Worm (Caenorhabditis elegans): ENCODE data around the gene T07A9.12.

The T07A9.12 gene

ce11 chrIV:396373-396772 is 14.3 kb upstream of the T07A9.12 start, which contains the start of gene rrp-8:
Gene rrp-8, plus strand, starts transcription at chrIV:396545.
- TF ChIP-seq nhr-47 (tag; optimal IDR thresholded peaks at IDR 0.05) (peak; percentile 3), pqm-1 (tag; optimal IDR thresholded peaks at IDR 0.05) (no peak), lsy-2 (tag; optimal IDR thresholded peaks at IDR 0.05) (peak in 1 of 2 experiments; percentile 20), ztf-11 (tag; optimal IDR thresholded peaks at IDR 0.05) (no peak), aly-2 (tag; optimal IDR thresholded peaks at IDR 0.05) (peak; percentile 73), nhr-85 (tag) (peak; percentile 36), ama-1 (optimal IDR thresholded peaks at IDR 0.05) (peak; percentile 3), nhr-71 (tag; optimal IDR thresholded peaks at IDR 0.05) (no peak)

- no peak for TF ChIP-seq alr-1 (tag; optimal IDR thresholded peaks at IDR 0.05; ENCODE audit: borderline replicate concordance)
Measured at ce11 chrIV:401395-401794, 9.3 kb upstream of the T07A9.12 start, which contains the start of gene gpa-4. Gene gpa-4, plus strand, starts transcription at chrIV:401695.

- no peak for TF ChIP-seq blmp-1 (tag; optimal IDR thresholded peaks at IDR 0.05)
- TF ChIP-seq skn-1 (tag; optimal IDR thresholded peaks at IDR 0.05) = no peak
- no peak for TF ChIP-seq hlh-17 (GFP tag; optimal IDR thresholded peaks at IDR 0.05; ENCODE audit: borderline replicate concordance)
- TF ChIP-seq tlp-1 (tag; optimal IDR thresholded peaks at IDR 0.05) = peak; percentile 22
- no peak for TF ChIP-seq nhr-47 (tag; optimal IDR thresholded peaks at IDR 0.05)
- TF ChIP-seq snu-23 (GFP tag; optimal IDR thresholded peaks at IDR 0.05) = no peak
- no peak for TF ChIP-seq lir-3 (tag; optimal IDR thresholded peaks at IDR 0.05; ENCODE audit: poor library complexity)
- no peak for TF ChIP-seq mab-9 (GFP tag; IDR thresholded peaks at IDR 0.05)
- no peak for TF ChIP-seq ztf-11 (tag; optimal IDR thresholded peaks at IDR 0.05)
- peak; percentile 28 for TF ChIP-seq elt-2 (tag; optimal IDR thresholded peaks at IDR 0.05)
- TF ChIP-seq ceh-90 (tag; optimal IDR thresholded peaks at IDR 0.05) = no peak
- TF ChIP-seq elt-3 (tag; optimal IDR thresholded peaks at IDR 0.05) = no peak
- no peak for TF ChIP-seq sox-4 (tag; optimal IDR thresholded peaks at IDR 0.05)
- TF ChIP-seq C34B4.2 (tag; optimal IDR thresholded peaks at IDR 0.05) = no peak
Measured at ce11 chrIV:408892-409291, 1.8 kb upstream of the T07A9.12 start.

- no peak for TF ChIP-seq zip-4 (GFP tag; optimal IDR thresholded peaks at IDR 0.05)
- no peak for TF ChIP-seq hlh-4 (tag; optimal IDR thresholded peaks at IDR 0.05)
- no peak for TF ChIP-seq ceh-82 (tag; optimal IDR thresholded peaks at IDR 0.05)
- TF ChIP-seq unc-86 (tag; optimal IDR thresholded peaks at IDR 0.05) = no peak
- TF ChIP-seq egl-13 (tag; optimal IDR thresholded peaks at IDR 0.05) = no peak
Measured at ce11 chrIV:409935-410334, 732 bp upstream of the T07A9.12 start, which contains the start of gene kgb-1. Gene kgb-1, minus strand, starts transcription at chrIV:410035.

- TF ChIP-seq vab-15 (tag; optimal IDR thresholded peaks at IDR 0.05) (no peak), ceh-8 (GFP tag; optimal IDR thresholded peaks at IDR 0.05) (no peak), pqm-1 (tag; optimal IDR thresholded peaks at IDR 0.05) (no peak), lsy-2 (tag; optimal IDR thresholded peaks at IDR 0.05) (no peak), zag-1 (tag; optimal IDR thresholded peaks at IDR 0.05) (no peak), nhr-76 (tag; optimal IDR thresholded peaks at IDR 0.05) (no peak)
Measured at ce11 chrIV:419674-420073, 9.0 kb downstream of the T07A9.12 start, which contains the start of gene eri-1. Gene eri-1, minus strand, starts transcription at chrIV:419958.

- no peak for TF ChIP-seq efl-1 (optimal IDR thresholded peaks at IDR 0.05)
- peak in 1 of 2 experiments; percentile 86 for TF ChIP-seq efl-1 (GFP tag; optimal IDR thresholded peaks at IDR 0.05 in 1 of 2)
- no peak for TF ChIP-seq unc-86 (tag; optimal IDR thresholded peaks at IDR 0.05)
Measured at ce11 chrIV:420686-421085, 10.0 kb downstream of the T07A9.12 start.

Data from whole organism, L1 larva.